Worm (Caenorhabditis elegans) whole organism, young adult: ENCODE data around the gene clec-175.

Experiments used
- dpl-1 ChIP-seq: fragments of 150-350 bp; optimal IDR thresholded peaks from 2 replicates; lab custom pipeline; 2014; ENCODE audit warnings: missing biosample characterization, missing genetic modification reagents, missing genetic modification characterization
- mcd-1 ChIP-seq: fragments of 200-800 bp; sonication (Bioruptor generic); IDR thresholded peaks from 2 replicates; pipeline ENCODE4 v1.3.6; 2022; ENCODE audit warnings: missing genetic modification reagents, missing genetic modification characterization, missing compliant biosample characterization
- mel-28 ChIP-seq: sonication (generic microtip); optimal IDR thresholded peaks from 2 replicates; lab custom pipeline; 2016; ENCODE audit warnings: borderline replicate concordance, mild to moderate bottlenecking, missing genetic modification characterization, missing compliant biosample characterization
- nfya-2 ChIP-seq: fragments of 200-800 bp; sonication (Bioruptor generic); IDR thresholded peaks from 2 replicates; pipeline ENCODE4 v1.3.6; 2022; ENCODE audit warnings: missing genetic modification reagents, missing genetic modification characterization, missing compliant biosample characterization
- rcor-1 ChIP-seq: fragments of 200-800 bp; sonication (Bioruptor generic); IDR thresholded peaks from 2 replicates; pipeline ENCODE4 v1.3.6; 2022; ENCODE audit warnings: missing genetic modification reagents, missing genetic modification characterization, missing compliant biosample characterization
- snpc-1.1 ChIP-seq: sonication (generic microtip); optimal IDR thresholded peaks from 2 replicates; lab custom pipeline; 2017; ENCODE audit warnings: missing genetic modification characterization, mild to moderate bottlenecking, missing compliant biosample characterization, antibody characterized with exemption, moderate library complexity, missing genotype, missing genetic modification reagents; ENCODE audit not compliant: insufficient read depth
- unc-62 ChIP-seq: fragments of 150-350 bp; optimal IDR thresholded peaks from 2 replicates; lab custom pipeline; 2014; ENCODE audit warnings: missing biosample characterization, missing genetic modification reagents, missing genetic modification characterization
- ztf-26 ChIP-seq: sonication (generic microtip); optimal IDR thresholded peaks from 2 replicates; lab custom pipeline; 2017; ENCODE audit warnings: missing genetic modification characterization, missing compliant biosample characterization
- ztf-3 ChIP-seq: fragments of 200-800 bp; sonication (Bioruptor generic); optimal IDR thresholded peaks from 2 replicates; lab custom pipeline; 2018; ENCODE audit warnings: mild to moderate bottlenecking, missing genetic modification characterization, missing compliant biosample characterization

DNA sequence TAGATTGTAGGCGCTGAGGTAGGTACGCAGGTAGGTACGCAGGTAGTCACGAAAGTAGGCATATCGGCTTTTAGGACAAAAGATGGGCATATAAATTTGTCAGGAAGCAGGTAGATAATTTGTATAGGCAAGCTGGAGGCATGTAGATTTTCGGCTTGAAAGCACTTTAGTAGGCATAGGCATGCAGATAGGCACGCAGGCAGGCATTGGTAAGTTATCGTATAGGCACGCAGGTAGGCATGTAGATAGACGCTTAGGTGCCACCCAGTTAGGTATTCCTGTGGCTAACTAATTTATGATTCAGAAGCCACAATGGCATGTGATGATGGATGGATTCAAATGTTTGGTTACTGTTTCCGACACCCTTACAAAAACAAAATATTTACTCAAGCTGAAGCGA, 897 bp downstream of the clec-175 start:
- TF ChIP-seq snpc-1.1 (tag; lab: Kevin White, UChicago) (no peak), mcd-1 (no peak), ztf-3 (GFP tag; lab: Kevin White, UChicago) (no peak), dpl-1 (GFP tag; lab: Kevin White, UChicago) (no peak), ztf-26 (tag; lab: Kevin White, UChicago) (no peak), unc-62 (GFP tag; lab: Kevin White, UChicago) (no peak), nfya-2 (no peak), mel-28 (tag; lab: Kevin White, UChicago) (no peak), rcor-1 (GFP tag; lab: Robert Waterston, UW) (no peak)
